Worm (Caenorhabditis elegans) whole organism, mixed stage, embryonic: ENCODE results near the gene grk-2.

Source experiments
- M03D4.4 ChIP-seq: sonication (generic microtip); optimal IDR thresholded peaks from 2 replicates; lab custom pipeline; 2017; ENCODE audit warnings: mild to moderate bottlenecking, missing genetic modification characterization, missing compliant biosample characterization
- blmp-1 ChIP-seq: fragments of 150-350 bp; optimal IDR thresholded peaks from 2 replicates; lab custom pipeline; 2014; ENCODE audit warnings: missing biosample characterization, missing genetic modification characterization
- ceh-39 ChIP-seq: fragments of 150-350 bp; optimal IDR thresholded peaks from 2 replicates; lab custom pipeline; 2014; ENCODE audit warnings: missing biosample characterization, missing genetic modification characterization
- ceh-83 ChIP-seq: fragments of 200-800 bp; sonication (Bioruptor generic); optimal IDR thresholded peaks from 2 replicates; lab custom pipeline; 2018; ENCODE audit warnings: mild to moderate bottlenecking, missing genetic modification characterization, missing compliant biosample characterization
- ces-1 ChIP-seq: fragments of 150-350 bp; optimal IDR thresholded peaks from 2 replicates; lab custom pipeline; 2014; ENCODE audit warnings: missing biosample characterization, missing genetic modification reagents, missing genetic modification characterization
- cnd-1 ChIP-seq: fragments of 200-800 bp; sonication (Bioruptor generic); optimal IDR thresholded peaks from 2 replicates; lab custom pipeline; 2018; ENCODE audit warnings: mild to moderate bottlenecking, missing genetic modification characterization, missing compliant biosample characterization
- drap-1 ChIP-seq: fragments of 200-800 bp; sonication (Bioruptor generic); optimal IDR thresholded peaks from 3 replicates; lab custom pipeline; 2018; ENCODE audit warnings: mild to moderate bottlenecking, missing genetic modification characterization, missing compliant biosample characterization
- elt-1 ChIP-seq: sonication (generic microtip); optimal IDR thresholded peaks from 2 replicates; lab custom pipeline; 2017; ENCODE audit warnings: missing genetic modification characterization, mild to moderate bottlenecking, missing compliant biosample characterization, antibody characterized with exemption, moderate library complexity, borderline replicate concordance; ENCODE audit not compliant: insufficient read depth
- elt-3 ChIP-seq: fragments of 150-350 bp; optimal IDR thresholded peaks from 2 replicates; lab custom pipeline; 2014; ENCODE audit warnings: missing biosample characterization, missing genetic modification characterization
- flh-1 ChIP-seq: fragments of 200-800 bp; sonication (Bioruptor generic); optimal IDR thresholded peaks from 2 replicates; lab custom pipeline; 2018; ENCODE audit warnings: mild to moderate bottlenecking, missing genetic modification characterization, moderate library complexity, missing compliant biosample characterization
- ham-2 ChIP-seq: fragments of 200-800 bp; sonication (Bioruptor generic); optimal IDR thresholded peaks from 2 replicates; lab custom pipeline; 2018; ENCODE audit warnings: mild to moderate bottlenecking, missing genetic modification characterization, missing compliant biosample characterization
- hlh-1 ChIP-seq: fragments of 150-350 bp; optimal IDR thresholded peaks from 2 replicates; lab custom pipeline; 2014; ENCODE audit warnings: missing biosample characterization, missing genetic modification reagents, missing genetic modification characterization
- lin-13 ChIP-seq: fragments of 150-350 bp; optimal IDR thresholded peaks from 2 replicates; lab custom pipeline; 2014; ENCODE audit warnings: missing biosample characterization, missing genetic modification characterization
- lin-32 ChIP-seq: fragments of 200-800 bp; sonication (Bioruptor generic); optimal IDR thresholded peaks from 2 replicates; lab custom pipeline; 2018; ENCODE audit warnings: mild to moderate bottlenecking, missing genetic modification characterization, missing compliant biosample characterization
- mep-1 ChIP-seq: fragments of 150-350 bp; optimal IDR thresholded peaks from 2 replicates; lab custom pipeline; 2017; ENCODE audit warnings: missing biosample characterization, missing genetic modification reagents, missing genetic modification characterization, inconsistent platforms
- mls-2 ChIP-seq: sonication (generic microtip); optimal IDR thresholded peaks from 2 replicates; lab custom pipeline; 2016; ENCODE audit warnings: mild to moderate bottlenecking, missing genetic modification characterization, moderate library complexity, missing compliant biosample characterization
- nhr-12 ChIP-seq: fragments of 150-350 bp; optimal IDR thresholded peaks from 2 replicates; lab custom pipeline; 2014; ENCODE audit warnings: missing biosample characterization, missing genetic modification characterization
- nhr-2 ChIP-seq: fragments of 150-350 bp; optimal IDR thresholded peaks from 2 replicates; lab custom pipeline; 2014; ENCODE audit warnings: missing biosample characterization, missing genetic modification characterization
- nhr-237 ChIP-seq: fragments of 150-350 bp; optimal IDR thresholded peaks from 2 replicates; lab custom pipeline; 2014; ENCODE audit warnings: missing biosample characterization, missing genetic modification characterization
- nhr-28 ChIP-seq: fragments of 150-350 bp; optimal IDR thresholded peaks from 2 replicates; lab custom pipeline; 2014; ENCODE audit warnings: missing biosample characterization, missing genetic modification characterization
- nhr-76 ChIP-seq: sonication (generic microtip); optimal IDR thresholded peaks from 2 replicates; lab custom pipeline; 2017; ENCODE audit warnings: missing biosample characterization, missing genetic modification characterization
- pha-4 ChIP-seq: fragments of 150-350 bp; optimal IDR thresholded peaks from 2 replicates; lab custom pipeline; 2018; ENCODE audit warnings: missing biosample characterization, missing genetic modification reagents, missing genetic modification characterization
- sem-2 ChIP-seq: fragments of 200-800 bp; sonication (Bioruptor generic); optimal IDR thresholded peaks from 2 replicates; lab custom pipeline; 2018; ENCODE audit warnings: mild to moderate bottlenecking, missing genetic modification characterization, missing compliant biosample characterization
- snpc-4 ChIP-seq: fragments of 150-350 bp; optimal IDR thresholded peaks from 2 replicates; lab custom pipeline; 2014; ENCODE audit warnings: missing biosample characterization, missing genetic modification characterization
- sptf-1 ChIP-seq: sonication (generic microtip); optimal IDR thresholded peaks from 2 replicates; lab custom pipeline; 2017; ENCODE audit warnings: mild to moderate bottlenecking, missing genetic modification characterization, moderate library complexity, missing compliant biosample characterization
- unc-120 ChIP-seq: sonication (generic microtip); optimal IDR thresholded peaks from 2 replicates; lab custom pipeline; 2017; ENCODE audit warnings: missing genetic modification characterization, missing compliant biosample characterization; ENCODE audit not compliant: poor library complexity, severe bottlenecking
- unc-39 ChIP-seq: fragments of 150-350 bp; optimal IDR thresholded peaks from 2 replicates; lab custom pipeline; 2014; ENCODE audit warnings: missing biosample characterization, missing genetic modification characterization
- unc-62 ChIP-seq: fragments of 150-350 bp; optimal IDR thresholded peaks from 2 replicates; lab custom pipeline; 2014; ENCODE audit warnings: missing biosample characterization, missing genetic modification reagents, missing genetic modification characterization
- zip-8 ChIP-seq: fragments of 150-350 bp; optimal IDR thresholded peaks from 2 replicates; lab custom pipeline; 2014; ENCODE audit warnings: missing biosample characterization, missing genetic modification characterization
- ztf-11 ChIP-seq: fragments of 150-350 bp; optimal IDR thresholded peaks from 2 replicates; lab custom pipeline; 2014; ENCODE audit warnings: missing biosample characterization, missing genetic modification characterization

grk-2 gene

ce11 chrIII:654365-654764, 21.6 kb upstream of the grk-2 start:
- TF ChIP-seq mls-2 = peak; percentile 16
- TF ChIP-seq mep-1 (tag; lab: Kevin White, UChicago) = no peak
- peak; percentile 54 for TF ChIP-seq ham-2 (GFP tag; lab: Kevin White, UChicago)

ce11 chrIII:656660-657059, 19.3 kb upstream of the grk-2 start:
- TF ChIP-seq elt-3 (tag; lab: Kevin White, UChicago) = no peak
- TF ChIP-seq drap-1 (GFP tag; lab: Kevin White, UChicago) = no peak
- TF ChIP-seq ceh-83 (GFP tag; lab: Kevin White, UChicago) = no peak
- no peak for TF ChIP-seq sem-2 (GFP tag; lab: Kevin White, UChicago)
- no peak for TF ChIP-seq lin-32

- TF ChIP-seq mls-2 (peak; percentile 7), unc-120 (tag; lab: Kevin White, UChicago) (no peak), blmp-1 (peak; percentile 38), nhr-12 (no peak), elt-1 (no peak), flh-1 (GFP tag; lab: Kevin White, UChicago) (no peak), ceh-83 (GFP tag; lab: Kevin White, UChicago) (no peak), elt-3 (tag; lab: Kevin White, UChicago) (no peak), nhr-76 (tag; lab: Kevin White, UChicago) (no peak), unc-62 (GFP tag; lab: Kevin White, UChicago) (no peak), ces-1 (peak; percentile 54), hlh-1 (tag; lab: Kevin White, UChicago) (no peak), nhr-237 (no peak), pha-4 (tag; lab: Kevin White, UChicago) (no peak), zip-8 (tag; lab: Kevin White, UChicago) (no peak), ceh-39 (tag; lab: Kevin White, UChicago) (no peak), cnd-1 (no peak), drap-1 (GFP tag; lab: Kevin White, UChicago) (no peak), ham-2 (GFP tag; lab: Kevin White, UChicago) (no peak), sem-2 (GFP tag; lab: Kevin White, UChicago) (no peak), lin-13 (tag; lab: Kevin White, UChicago) (no peak), lin-32 (no peak), mep-1 (tag; lab: Kevin White, UChicago) (no peak), snpc-4 (tag; lab: Kevin White, UChicago) (no peak)
- TF ChIP-seq, all 35 proteins: peak for 3
Measured at ce11 chrIII:657241-657640, 18.7 kb upstream of the grk-2 start.

ce11 chrIII:658357-658756, 17.6 kb upstream of the grk-2 start, which contains the start of gene C09F5.1:
TSS of gene C09F5.1 (plus strand) at chrIII:658709.
- TF ChIP-seq sptf-1 (tag; lab: Kevin White, UChicago) (no peak), lin-32 (no peak), nhr-76 (tag; lab: Kevin White, UChicago) (no peak), blmp-1 (no peak), mls-2 (no peak), nhr-12 (no peak), hlh-1 (tag; lab: Kevin White, UChicago) (no peak), nhr-28 (tag; lab: Kevin White, UChicago) (no peak), elt-1 (no peak), M03D4.4 (tag; lab: Kevin White, UChicago) (no peak), ham-2 (GFP tag; lab: Kevin White, UChicago) (no peak), snpc-4 (tag; lab: Kevin White, UChicago) (no peak), ces-1 (no peak), ceh-83 (GFP tag; lab: Kevin White, UChicago) (no peak)

ce11 chrIII:665173-665757, 10.7 kb upstream of the grk-2 start, which contains the start of gene C09F5.3:
TSS of gene C09F5.3 (minus strand) at chrIII:665266.
- TF ChIP-seq nhr-76 (tag; lab: Kevin White, UChicago) = no peak
- no peak for TF ChIP-seq unc-39 (tag; lab: Kevin White, UChicago)
- no peak for TF ChIP-seq M03D4.4 (tag; lab: Kevin White, UChicago)
- TF ChIP-seq sptf-1 (tag; lab: Kevin White, UChicago) = no peak
- no peak for TF ChIP-seq nhr-2 (tag; lab: Kevin White, UChicago)
- TF ChIP-seq unc-120 (tag; lab: Kevin White, UChicago) = no peak
- TF ChIP-seq drap-1 (GFP tag; lab: Kevin White, UChicago) = no peak
- no peak for TF ChIP-seq ztf-11 (tag; lab: Kevin White, UChicago)
- TF ChIP-seq ham-2 (GFP tag; lab: Kevin White, UChicago) = no peak
- no peak for TF ChIP-seq nhr-28 (tag; lab: Kevin White, UChicago)
- no peak for TF ChIP-seq pha-4 (tag; lab: Kevin White, UChicago)
